Worm (Caenorhabditis elegans) whole organism, mixed stage, embryonic: ENCODE data around the gene Y37E11AR.7.

Experiments
- ceh-43 ChIP-seq: fragments of 200-800 bp; sonication (Bioruptor generic); optimal IDR thresholded peaks from 2 replicates; lab custom pipeline; 2018; ENCODE audit warnings: mild to moderate bottlenecking, missing genetic modification characterization, moderate library complexity, missing compliant biosample characterization
- drap-1 ChIP-seq: fragments of 200-800 bp; sonication (Bioruptor generic); optimal IDR thresholded peaks from 3 replicates; lab custom pipeline; 2018; ENCODE audit warnings: mild to moderate bottlenecking, missing genetic modification characterization, missing compliant biosample characterization
- elt-1 ChIP-seq: sonication (generic microtip); optimal IDR thresholded peaks from 2 replicates; lab custom pipeline; 2017; ENCODE audit warnings: missing genetic modification characterization, mild to moderate bottlenecking, missing compliant biosample characterization, antibody characterized with exemption, moderate library complexity, borderline replicate concordance; ENCODE audit not compliant: insufficient read depth
- elt-3 ChIP-seq: fragments of 150-350 bp; optimal IDR thresholded peaks from 2 replicates; lab custom pipeline; 2014; ENCODE audit warnings: missing biosample characterization, missing genetic modification characterization
- flh-1 ChIP-seq: fragments of 200-800 bp; sonication (Bioruptor generic); optimal IDR thresholded peaks from 2 replicates; lab custom pipeline; 2018; ENCODE audit warnings: mild to moderate bottlenecking, missing genetic modification characterization, moderate library complexity, missing compliant biosample characterization
- ham-2 ChIP-seq: fragments of 200-800 bp; sonication (Bioruptor generic); optimal IDR thresholded peaks from 2 replicates; lab custom pipeline; 2018; ENCODE audit warnings: mild to moderate bottlenecking, missing genetic modification characterization, missing compliant biosample characterization
- lsy-2 ChIP-seq: fragments of 150-350 bp; optimal IDR thresholded peaks from 2 replicates; lab custom pipeline; 2014; ENCODE audit warnings: missing biosample characterization, missing genetic modification characterization
- mls-2 ChIP-seq: sonication (generic microtip); optimal IDR thresholded peaks from 2 replicates; lab custom pipeline; 2016; ENCODE audit warnings: mild to moderate bottlenecking, missing genetic modification characterization, moderate library complexity, missing compliant biosample characterization
- nhr-12 ChIP-seq: fragments of 150-350 bp; optimal IDR thresholded peaks from 2 replicates; lab custom pipeline; 2014; ENCODE audit warnings: missing biosample characterization, missing genetic modification characterization
- nhr-2 ChIP-seq: fragments of 150-350 bp; optimal IDR thresholded peaks from 2 replicates; lab custom pipeline; 2014; ENCODE audit warnings: missing biosample characterization, missing genetic modification characterization
- nhr-28 ChIP-seq: fragments of 150-350 bp; optimal IDR thresholded peaks from 2 replicates; lab custom pipeline; 2014; ENCODE audit warnings: missing biosample characterization, missing genetic modification characterization
- pha-4 ChIP-seq: fragments of 150-350 bp; optimal IDR thresholded peaks from 2 replicates; lab custom pipeline; 2018; ENCODE audit warnings: missing biosample characterization, missing genetic modification reagents, missing genetic modification characterization
- sem-2 ChIP-seq: fragments of 200-800 bp; sonication (Bioruptor generic); optimal IDR thresholded peaks from 2 replicates; lab custom pipeline; 2018; ENCODE audit warnings: mild to moderate bottlenecking, missing genetic modification characterization, missing compliant biosample characterization
- snpc-4 ChIP-seq: fragments of 150-350 bp; optimal IDR thresholded peaks from 2 replicates; lab custom pipeline; 2014; ENCODE audit warnings: missing biosample characterization, missing genetic modification characterization
- tbx-8 ChIP-seq: fragments of 200-800 bp; sonication (Bioruptor generic); optimal IDR thresholded peaks from 2 replicates; lab custom pipeline; 2018; ENCODE audit warnings: mild to moderate bottlenecking, missing genetic modification characterization, moderate library complexity, missing compliant biosample characterization
- zip-8 ChIP-seq: fragments of 150-350 bp; optimal IDR thresholded peaks from 2 replicates; lab custom pipeline; 2014; ENCODE audit warnings: missing biosample characterization, missing genetic modification characterization

Y37E11AR.7 gene

DNA sequence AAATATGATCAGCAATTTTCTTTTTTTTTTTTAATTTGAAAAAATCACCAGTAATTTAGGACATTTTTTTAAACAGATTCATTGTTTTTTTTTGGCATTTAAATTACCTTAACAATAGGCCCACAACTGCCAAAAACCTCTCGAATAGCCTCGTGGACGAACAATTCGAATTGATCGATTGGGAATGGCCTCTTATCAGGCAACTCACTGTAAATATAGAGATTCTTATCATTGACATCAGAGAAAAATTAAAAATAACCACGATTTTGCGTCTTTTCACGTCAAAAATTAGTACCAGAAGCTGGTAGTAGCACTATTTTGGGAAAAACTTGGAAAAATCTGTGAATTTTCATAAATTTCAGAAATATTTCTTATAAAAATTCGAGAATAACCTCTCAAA is 33.3 kb downstream of the Y37E11AR.7 start:
- no peak for TF ChIP-seq nhr-2 (tag; lab: Kevin White, UChicago)
- no peak for TF ChIP-seq flh-1 (GFP tag; lab: Kevin White, UChicago)
- no peak for TF ChIP-seq sem-2
- TF ChIP-seq, all 35 proteins: peak for 0

DNA sequence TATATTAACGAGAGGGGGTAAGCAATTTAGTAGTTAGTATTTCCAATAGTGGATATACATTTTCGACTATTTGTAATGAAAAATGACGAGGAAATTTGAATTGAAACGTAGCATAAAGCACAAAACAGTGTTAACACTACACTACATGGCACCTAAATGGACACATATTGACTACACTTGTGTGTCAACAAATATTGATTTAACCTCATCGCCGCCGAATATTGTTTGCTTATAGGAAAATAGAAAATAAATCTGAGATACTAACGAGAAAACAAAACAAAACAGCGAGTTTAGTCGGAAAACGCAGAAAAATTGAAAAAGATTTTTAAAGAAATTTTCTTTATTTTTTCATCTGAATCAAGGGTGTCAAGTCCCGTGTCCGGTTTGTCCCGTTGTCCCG is 34.6 kb downstream of the Y37E11AR.7 start:
- TF ChIP-seq zip-8 (tag; lab: Kevin White, UChicago) = no peak
- TF ChIP-seq elt-3 (tag; lab: Kevin White, UChicago) = no peak
- peak; percentile 72 for TF ChIP-seq pha-4 (tag; lab: Kevin White, UChicago)

DNA sequence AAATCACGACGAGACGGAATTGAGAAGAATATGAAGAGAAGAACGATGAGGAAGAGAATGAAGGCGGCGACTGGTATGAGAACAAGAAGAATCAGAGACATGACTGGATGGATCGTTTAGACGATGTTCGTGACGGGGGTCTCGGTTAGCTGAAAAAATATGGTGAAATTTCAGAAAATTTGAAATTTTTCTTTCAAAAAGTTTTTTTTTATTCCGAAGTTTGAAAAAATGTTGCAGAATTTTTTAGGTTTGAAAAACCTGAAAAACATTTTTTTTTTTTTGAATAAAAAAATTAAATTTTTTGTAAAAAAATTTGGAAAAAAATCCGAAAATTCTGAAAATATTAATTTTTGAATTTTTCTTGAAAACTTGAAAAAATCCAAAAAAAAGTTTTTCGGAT is 36.2 kb downstream of the Y37E11AR.7 start, which contains the start of gene Y37E11AM.3:
Y37E11AM.3 (minus strand) TSS at position 101 of the 400 bp plus-strand sequence.
- TF ChIP-seq snpc-4 (no peak), tbx-8 (no peak), ceh-43 (GFP tag; lab: Kevin White, UChicago) (no peak), elt-1 (no peak), ham-2 (GFP tag; lab: Kevin White, UChicago) (no peak)

DNA sequence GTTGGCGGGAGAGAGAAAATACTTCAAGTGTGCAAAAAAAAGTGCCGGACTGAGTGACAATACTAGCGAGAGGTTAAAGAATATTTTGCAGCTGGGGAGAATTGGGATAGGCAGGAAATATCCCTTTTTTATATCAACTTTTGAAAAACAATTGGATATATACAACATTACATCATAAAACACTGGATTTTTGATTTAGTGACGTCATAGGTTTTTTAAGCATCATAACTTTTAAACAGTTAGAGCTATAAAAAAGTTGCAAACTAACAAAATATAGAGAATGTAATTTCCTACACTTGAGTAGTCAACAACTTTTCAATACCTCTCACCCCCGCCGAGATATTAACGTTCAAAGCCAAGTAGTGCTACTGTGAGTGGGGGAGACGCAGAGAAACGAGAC is 44.5 kb downstream of the Y37E11AR.7 start:
- TF ChIP-seq nhr-12 (tag; lab: Kevin White, UChicago) (no peak), pha-4 (tag; lab: Kevin White, UChicago) (no peak), elt-1 (no peak), drap-1 (GFP tag; lab: Kevin White, UChicago) (no peak), zip-8 (tag; lab: Kevin White, UChicago) (peak; percentile 94)

DNA sequence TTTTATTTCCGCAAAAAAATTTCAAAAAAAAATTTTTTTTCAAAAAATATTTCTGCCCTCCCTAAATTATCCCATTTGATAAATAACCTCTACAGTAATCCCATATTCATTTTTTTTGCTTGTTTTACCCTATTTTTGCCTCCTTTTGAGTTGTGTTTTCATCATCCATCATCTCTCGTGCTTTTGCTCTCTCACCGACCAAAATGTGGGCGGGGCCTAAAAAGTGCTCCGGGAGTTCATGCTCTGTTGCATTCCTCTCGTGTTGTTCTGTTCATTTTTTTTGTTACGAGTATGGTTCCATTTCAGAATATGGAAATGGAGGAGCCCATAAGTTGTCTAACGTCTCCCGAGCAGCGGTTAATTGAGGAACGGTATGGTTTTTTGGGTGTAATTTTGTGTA is 46.1 kb downstream of the Y37E11AR.7 start, which contains the start of gene Y37E11AL.1:
Y37E11AL.1 (plus strand) TSS at position 301 of the 400 bp plus-strand sequence.
- TF ChIP-seq ceh-43 (GFP tag; lab: Kevin White, UChicago) (no peak), mls-2 (tag; lab: Kevin White, UChicago) (no peak), nhr-28 (tag; lab: Kevin White, UChicago) (no peak), lsy-2 (tag; lab: Kevin White, UChicago) (no peak), tbx-8 (no peak), flh-1 (GFP tag; lab: Kevin White, UChicago) (no peak)
